Fruit fly (Drosophila melanogaster) whole organism, pupa: ENCODE results near the gene SLC22A.
A peak's percentile ranks its signal among the peaks of the same experiment; 100 is the strongest.

Experiments used
- CG10348 ChIP-seq: fragments of 200-800 bp; sonication (Bioruptor generic); IDR thresholded peaks from 2 replicates; pipeline ENCODE4 v1.3.6; 2022; ENCODE audit warnings: missing biosample characterization, missing genetic modification characterization
- CG12605 ChIP-seq: fragments of 200-800 bp; sonication (Bioruptor generic); IDR thresholded peaks from 2 replicates; pipeline ENCODE4 v1.3.6; 2022; ENCODE audit warnings: missing biosample characterization, missing genetic modification characterization
- CG13204 ChIP-seq: fragments of 200-800 bp; sonication (Bioruptor generic); optimal IDR thresholded peaks from 2 replicates; lab custom pipeline; 2018; ENCODE audit warnings: missing biosample characterization, mild to moderate bottlenecking, missing genetic modification characterization, moderate library complexity
- CG14655 ChIP-seq: fragments of 200-800 bp; sonication (Bioruptor generic); optimal IDR thresholded peaks from 3 replicates; lab custom pipeline; 2017; ENCODE audit warnings: mild to moderate bottlenecking, missing biosample characterization, missing genetic modification reagents, missing genetic modification characterization
- CG15710 ChIP-seq: fragments of 200-800 bp; sonication (Bioruptor generic); optimal IDR thresholded peaks from 2 replicates; lab custom pipeline; 2018; ENCODE audit warnings: missing biosample characterization, mild to moderate bottlenecking, missing genetic modification characterization, moderate library complexity
- CG17806 ChIP-seq: fragments of 200-800 bp; sonication (Bioruptor generic); optimal IDR thresholded peaks from 2 replicates; lab custom pipeline; 2018; ENCODE audit warnings: missing biosample characterization, mild to moderate bottlenecking, missing genetic modification characterization, moderate library complexity
- CG32121 ChIP-seq: fragments of 200-800 bp; sonication (Bioruptor generic); IDR thresholded peaks from 2 replicates; pipeline ENCODE4 v1.3.6; 2022; ENCODE audit warnings: missing biosample characterization, missing genetic modification characterization
- CG34367 ChIP-seq: fragments of 200-800 bp; sonication (Bioruptor generic); optimal IDR thresholded peaks from 2 replicates; lab custom pipeline; 2018; ENCODE audit warnings: missing biosample characterization, mild to moderate bottlenecking, missing genetic modification characterization
- CG4496 ChIP-seq: fragments of 200-800 bp; sonication (Bioruptor generic); IDR thresholded peaks from 3 replicates; pipeline ENCODE4 v1.3.6; 2022; ENCODE audit warnings: missing biosample characterization, missing genetic modification characterization
- CG8159 ChIP-seq: fragments of 200-800 bp; sonication (Bioruptor generic); optimal IDR thresholded peaks from 3 replicates; lab custom pipeline; 2018; ENCODE audit warnings: missing biosample characterization, mild to moderate bottlenecking, missing genetic modification characterization, moderate library complexity
- CG8301 ChIP-seq: fragments of 200-800 bp; sonication (Bioruptor generic); optimal IDR thresholded peaks from 2 replicates; lab custom pipeline; 2018; ENCODE audit warnings: missing biosample characterization, mild to moderate bottlenecking, missing genetic modification characterization
- CG9948 ChIP-seq: fragments of 200-800 bp; sonication (Bioruptor generic); optimal IDR thresholded peaks from 2 replicates; lab custom pipeline; 2018; ENCODE audit warnings: missing biosample characterization, mild to moderate bottlenecking, missing genetic modification characterization, moderate library complexity
- D1 ChIP-seq: fragments of 200-800 bp; sonication (Bioruptor generic); optimal IDR thresholded peaks from 2 replicates; lab custom pipeline; 2018; ENCODE audit warnings: missing biosample characterization, mild to moderate bottlenecking, missing genetic modification characterization, moderate library complexity
- EcR ChIP-seq: fragments of 200-800 bp; sonication (Bioruptor generic); optimal IDR thresholded peaks from 3 replicates; lab custom pipeline; 2019; ENCODE audit warnings: missing biosample characterization, missing genetic modification characterization, mild to moderate bottlenecking, moderate library complexity, missing genetic modification reagents
- Ets98B ChIP-seq: fragments of 200-800 bp; sonication (Bioruptor generic); IDR thresholded peaks from 2 replicates; pipeline ENCODE4 v1.3.6; 2022; ENCODE audit warnings: missing biosample characterization, missing genetic modification characterization
- Pif1A ChIP-seq: fragments of 200-800 bp; sonication (Bioruptor generic); optimal IDR thresholded peaks from 3 replicates; lab custom pipeline; 2016; ENCODE audit warnings: missing biosample characterization, missing genetic modification characterization
- Pif1B ChIP-seq: fragments of 200-800 bp; sonication (Bioruptor generic); optimal IDR thresholded peaks from 3 replicates; lab custom pipeline; 2016; ENCODE audit warnings: missing biosample characterization, missing genetic modification characterization
- Snoo ChIP-seq: fragments of 200-800 bp; sonication (Bioruptor generic); optimal IDR thresholded peaks from 3 replicates; lab custom pipeline; 2017; ENCODE audit warnings: missing biosample characterization, mild to moderate bottlenecking, missing genetic modification characterization, inconsistent platforms
- fd96Ca ChIP-seq: fragments of 200-800 bp; sonication (Bioruptor generic); IDR thresholded peaks from 3 replicates; pipeline ENCODE4 v1.3.6; 2022; ENCODE audit warnings: missing biosample characterization, missing genetic modification characterization
- gl ChIP-seq: fragments of 200-800 bp; sonication (Bioruptor generic); optimal IDR thresholded peaks from 2 replicates; lab custom pipeline; 2018; ENCODE audit warnings: missing biosample characterization, mild to moderate bottlenecking, missing genetic modification characterization
- rn ChIP-seq: fragments of 200-800 bp; sonication (Bioruptor generic); IDR thresholded peaks from 2 replicates; pipeline ENCODE4 v1.3.6; 2022; ENCODE audit warnings: missing biosample characterization, missing genetic modification characterization

The SLC22A gene

DNA sequence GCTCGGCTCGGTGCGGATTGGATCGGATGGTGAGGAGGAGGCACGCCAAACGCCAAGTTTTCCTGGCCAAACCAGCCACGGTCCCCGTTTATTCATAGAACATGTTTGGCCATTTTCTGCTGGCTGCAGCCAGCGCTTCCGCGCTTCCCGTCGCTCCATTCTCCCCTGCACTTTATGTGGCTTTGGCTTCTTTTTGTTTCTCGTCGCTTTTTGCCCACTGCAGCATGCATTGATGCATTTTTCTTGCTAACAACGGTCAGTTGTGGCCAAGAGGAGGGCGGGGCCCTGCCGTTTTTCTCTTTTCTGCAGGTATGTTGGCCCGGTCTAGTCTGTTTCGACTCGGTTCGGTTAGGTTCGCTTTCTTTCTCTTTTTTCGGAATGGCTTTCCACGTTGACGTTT is 38.3 kb upstream of the SLC22A start:
- TF ChIP-seq CG8301 (tag; lab: Kevin White, UChicago) = peak; percentile 7
- peak; percentile 43; the same call in 1 of the 3 replicates for TF ChIP-seq CG4496 (GFP tag; lab: Robert Waterston, UW)
- TF ChIP-seq CG32121 (GFP tag; lab: Robert Waterston, UW) = peak; percentile 56
- TF ChIP-seq Snoo (tag; lab: Kevin White, UChicago) = no peak
- TF ChIP-seq Pif1A = no peak
- TF ChIP-seq EcR = peak; percentile 7
- TF ChIP-seq rn (GFP tag; lab: Robert Waterston, UW) = no peak; the same call in 1 of the 2 replicates
- TF ChIP-seq CG15710 (tag; lab: Kevin White, UChicago) = no peak
- TF ChIP-seq fd96Ca (GFP tag; lab: Robert Waterston, UW) = peak; percentile 50; the same call in 1 of the 3 replicates
- TF ChIP-seq Ets98B (GFP tag; lab: Robert Waterston, UW) = peak; percentile 37; the same call in 1 of the 2 replicates
- TF ChIP-seq Pif1B = no peak
- TF ChIP-seq D1 (tag; lab: Kevin White, UChicago) = no peak
- TF ChIP-seq CG17806 (tag; lab: Kevin White, UChicago) = no peak
- no peak for TF ChIP-seq CG10348
- no peak for TF ChIP-seq CG8159 (tag; lab: Kevin White, UChicago)
- peak; percentile 57; the same call in 1 of the 2 replicates for TF ChIP-seq CG12605
- TF ChIP-seq CG14655 (GFP tag; lab: Kevin White, UChicago) = peak; percentile 45
- TF ChIP-seq CG13204 (GFP tag; lab: Kevin White, UChicago) = peak; percentile 63
- no peak for TF ChIP-seq CG9948
- no peak for TF ChIP-seq gl (tag; lab: Kevin White, UChicago)
- no peak for TF ChIP-seq CG34367 (tag; lab: Kevin White, UChicago)
- TF ChIP-seq, all 21 proteins: peak for 9

- TF ChIP-seq Pif1A (no peak), CG32121 (GFP tag; lab: Robert Waterston, UW) (no peak), fd96Ca (GFP tag; lab: Robert Waterston, UW) (0 out of 3 replicates have a peak, but pooled peaks have one; percentile 20), Snoo (tag; lab: Kevin White, UChicago) (no peak), CG34367 (tag; lab: Kevin White, UChicago) (no peak), CG12605 (no peak), rn (GFP tag; lab: Robert Waterston, UW) (no peak), gl (tag; lab: Kevin White, UChicago) (peak; percentile 41), CG10348 (no peak), Pif1B (no peak), EcR (no peak), CG4496 (GFP tag; lab: Robert Waterston, UW) (no peak), D1 (tag; lab: Kevin White, UChicago) (no peak), CG8301 (tag; lab: Kevin White, UChicago) (no peak), CG9948 (no peak), CG17806 (tag; lab: Kevin White, UChicago) (no peak), CG13204 (GFP tag; lab: Kevin White, UChicago) (no peak)
Measured at dm6 chr3L:21899488-21899887, 35.0 kb upstream of the SLC22A start.

DNA sequence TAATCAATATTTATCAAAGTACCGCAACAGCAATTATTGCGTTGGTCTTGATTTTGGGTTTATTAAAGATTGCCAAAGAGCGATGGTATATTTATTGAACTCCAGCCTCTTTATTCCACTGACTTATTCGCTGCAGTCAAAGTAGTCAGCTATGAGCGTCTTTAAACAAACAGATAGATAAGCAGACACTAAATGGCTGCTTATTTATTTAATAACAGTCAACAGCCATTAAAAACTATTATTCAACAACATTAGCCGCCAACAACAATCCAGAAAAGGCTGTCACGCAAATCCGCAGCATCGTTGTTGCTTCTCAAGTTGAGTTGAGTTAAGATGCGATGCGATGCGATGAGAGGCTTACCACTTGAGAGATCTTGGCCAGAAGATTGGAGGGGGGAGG is 25.6 kb upstream of the SLC22A start:
- TF ChIP-seq CG4496 (GFP tag; lab: Robert Waterston, UW) (0 out of 3 replicates have a peak, but pooled peaks have one; percentile 22), D1 (tag; lab: Kevin White, UChicago) (no peak)
- TF ChIP-seq, all 21 proteins: peak for 1

DNA sequence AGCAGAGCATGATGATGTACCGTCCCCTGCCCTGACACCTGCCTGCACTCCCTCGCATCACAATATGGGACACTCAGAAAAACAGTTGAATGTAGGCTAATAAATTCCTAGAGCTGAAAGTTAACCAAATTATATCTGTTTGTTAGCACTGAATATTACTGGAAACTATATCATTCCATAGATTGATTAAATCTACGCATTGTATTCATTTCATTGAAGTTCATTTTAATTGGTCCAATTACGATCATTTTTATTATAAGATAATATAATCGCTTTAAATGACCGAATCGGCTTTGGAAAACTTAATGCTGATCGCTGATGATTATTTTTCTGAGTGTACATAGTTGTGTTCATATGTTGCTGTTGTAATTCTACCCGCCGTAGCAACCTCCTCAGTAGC is 15.9 kb upstream of the SLC22A start:
- TF ChIP-seq CG12605 (no peak), Ets98B (GFP tag; lab: Robert Waterston, UW) (no peak), CG4496 (GFP tag; lab: Robert Waterston, UW) (0 out of 3 replicates have a peak, but pooled peaks have one; percentile 24), fd96Ca (GFP tag; lab: Robert Waterston, UW) (no peak), CG10348 (no peak), CG34367 (tag; lab: Kevin White, UChicago) (no peak), CG15710 (tag; lab: Kevin White, UChicago) (peak; percentile 38), CG8301 (tag; lab: Kevin White, UChicago) (peak; percentile 69), Pif1B (no peak), CG9948 (peak; percentile 65), CG13204 (GFP tag; lab: Kevin White, UChicago) (no peak), gl (tag; lab: Kevin White, UChicago) (no peak), CG17806 (tag; lab: Kevin White, UChicago) (peak; percentile 60), CG8159 (tag; lab: Kevin White, UChicago) (no peak), D1 (tag; lab: Kevin White, UChicago) (peak; percentile 16), Pif1A (no peak), rn (GFP tag; lab: Robert Waterston, UW) (no peak), EcR (no peak), CG32121 (GFP tag; lab: Robert Waterston, UW) (no peak)
- TF ChIP-seq, all 21 proteins: peak for 6

- TF ChIP-seq CG14655 (GFP tag; lab: Kevin White, UChicago) (no peak), CG32121 (GFP tag; lab: Robert Waterston, UW) (no peak), Ets98B (GFP tag; lab: Robert Waterston, UW) (no peak), EcR (peak; percentile 28), Snoo (tag; lab: Kevin White, UChicago) (no peak), CG15710 (tag; lab: Kevin White, UChicago) (no peak), CG4496 (GFP tag; lab: Robert Waterston, UW) (0 out of 3 replicates have a peak, but pooled peaks have one; percentile 13), CG12605 (no peak), CG10348 (no peak), D1 (tag; lab: Kevin White, UChicago) (no peak), Pif1A (no peak), gl (tag; lab: Kevin White, UChicago) (no peak)
- TF ChIP-seq, all 21 proteins: peak for 2
Measured at dm6 chr3L:21930179-21930578, 4.3 kb upstream of the SLC22A start.

DNA sequence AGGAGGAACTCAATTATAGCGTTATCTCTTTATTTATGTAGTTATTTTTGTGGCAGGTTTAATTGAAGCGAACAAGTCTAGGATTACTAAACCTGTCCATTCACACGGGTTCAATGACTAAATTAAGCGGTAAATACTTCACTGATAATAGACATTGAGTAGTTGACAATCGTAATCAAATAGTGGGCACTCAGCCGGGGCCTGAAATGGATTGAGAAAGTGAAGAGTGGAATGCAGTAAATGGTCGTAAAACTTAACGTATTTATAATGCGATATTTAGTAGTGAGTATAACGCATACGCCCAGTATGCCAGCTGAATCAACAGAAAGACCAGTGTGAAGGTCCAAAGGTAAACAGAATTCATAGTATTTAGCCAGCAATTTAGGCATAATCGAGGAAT is 1.6 kb downstream of the SLC22A start:
- TF ChIP-seq CG15710 (tag; lab: Kevin White, UChicago) (no peak), CG9948 (no peak), Ets98B (GFP tag; lab: Robert Waterston, UW) (no peak), Pif1B (no peak), CG8159 (tag; lab: Kevin White, UChicago) (no peak), CG10348 (no peak), CG34367 (tag; lab: Kevin White, UChicago) (no peak), Pif1A (no peak), CG4496 (GFP tag; lab: Robert Waterston, UW) (no peak), CG32121 (GFP tag; lab: Robert Waterston, UW) (no peak), EcR (no peak), CG13204 (GFP tag; lab: Kevin White, UChicago) (no peak)
